Fruit fly (Drosophila melanogaster) whole organism, embryonic: ENCODE results near the gene wg.

Source experiments
- BtbVII ChIP-seq: fragments of 200-800 bp; sonication (Bioruptor generic); optimal IDR thresholded peaks from 3 replicates; lab custom pipeline; 2017; ENCODE audit warnings: missing biosample characterization, mild to moderate bottlenecking, missing genetic modification characterization
- CG10209 ChIP-seq: fragments of 200-800 bp; sonication (Bioruptor generic); optimal IDR thresholded peaks from 3 replicates; lab custom pipeline; 2017; ENCODE audit warnings: missing biosample characterization, mild to moderate bottlenecking, missing genetic modification characterization, missing genetic modification reagents
- CG10565 ChIP-seq: fragments of 200-800 bp; sonication (Bioruptor generic); optimal IDR thresholded peaks from 3 replicates; lab custom pipeline; 2016; ENCODE audit warnings: missing biosample characterization, mild to moderate bottlenecking, missing genetic modification characterization
- CG11723 ChIP-seq: fragments of 200-800 bp; sonication (Bioruptor generic); optimal IDR thresholded peaks from 2 replicates; lab custom pipeline; 2017; ENCODE audit warnings: missing biosample characterization, mild to moderate bottlenecking, missing genetic modification characterization
- CG13624 ChIP-seq: fragments of 200-800 bp; sonication (Bioruptor generic); optimal IDR thresholded peaks from 2 replicates; lab custom pipeline; 2016; ENCODE audit warnings: missing biosample characterization, missing genetic modification characterization
- CG18262 ChIP-seq: fragments of 200-800 bp; optimal IDR thresholded peaks from 3 replicates; lab custom pipeline; 2019; ENCODE audit warnings: missing biosample characterization, mild to moderate bottlenecking, missing genetic modification characterization, moderate library complexity
- CG2116 ChIP-seq: fragments of 200-800 bp; sonication (Bioruptor generic); optimal IDR thresholded peaks from 3 replicates; lab custom pipeline; 2018; ENCODE audit warnings: missing biosample characterization, mild to moderate bottlenecking, missing genetic modification characterization
- CG2875 ChIP-seq: fragments of 200-800 bp; sonication (Bioruptor generic); optimal IDR thresholded peaks from 2 replicates; lab custom pipeline; 2017; ENCODE audit warnings: missing biosample characterization, mild to moderate bottlenecking, missing genetic modification characterization, missing genetic modification reagents
- CG31224 ChIP-seq: fragments of 200-800 bp; sonication (Bioruptor generic); IDR thresholded peaks from 2 replicates; pipeline ENCODE4 v1.3.6; 2022; ENCODE audit warnings: missing biosample characterization, missing genetic modification characterization
- CG32532 ChIP-seq: fragments of 200-800 bp; sonication (Bioruptor generic); IDR thresholded peaks from 2 replicates; pipeline ENCODE4 v1.3.6; 2022; ENCODE audit warnings: missing biosample characterization, missing genetic modification characterization
- CG33557 ChIP-seq: fragments of 200-800 bp; sonication (Bioruptor generic); optimal IDR thresholded peaks from 2 replicates; lab custom pipeline; 2019; ENCODE audit warnings: missing biosample characterization, mild to moderate bottlenecking, missing genetic modification characterization, moderate library complexity
- CG4282 ChIP-seq: fragments of 200-800 bp; sonication (Bioruptor generic); optimal IDR thresholded peaks from 2 replicates; lab custom pipeline; 2016; ENCODE audit warnings: missing biosample characterization, missing genetic modification characterization
- CG8290 ChIP-seq, 3 experiments: fragments of 200-800 bp; sonication (Bioruptor generic); optimal IDR thresholded peaks; 2 replicates each; lab custom pipeline; 2016 to 2019; ENCODE audit warnings: missing biosample characterization in 3 of 3, missing genetic modification characterization in 3 of 3, mild to moderate bottlenecking in 2 of 3, moderate library complexity in 1 of 3
- CoRest ChIP-seq: fragments of 200-800 bp; sonication (Bioruptor generic); optimal IDR thresholded peaks from 3 replicates; lab custom pipeline; 2018; ENCODE audit warnings: missing biosample characterization, mild to moderate bottlenecking, missing genetic modification characterization, moderate library complexity
- CrebB ChIP-seq: fragments of 200-800 bp; sonication (Bioruptor generic); optimal IDR thresholded peaks from 3 replicates; lab custom pipeline; 2018; ENCODE audit warnings: missing biosample characterization, mild to moderate bottlenecking, missing genetic modification characterization
- Dbx ChIP-seq: fragments of 200-800 bp; sonication (Bioruptor generic); IDR thresholded peaks from 3 replicates; pipeline ENCODE4 v1.3.6; 2022; ENCODE audit warnings: missing biosample characterization, missing genetic modification characterization
- Deaf1 ChIP-seq: fragments of 200-800 bp; optimal IDR thresholded peaks from 3 replicates; lab custom pipeline; 2019; ENCODE audit warnings: missing biosample characterization, mild to moderate bottlenecking, missing genetic modification characterization, moderate library complexity
- Doc3 ChIP-seq: fragments of 200-800 bp; sonication (Bioruptor generic); IDR thresholded peaks from 3 replicates; pipeline ENCODE4 v1.3.6; 2022; ENCODE audit warnings: missing biosample characterization, missing genetic modification characterization; ENCODE audit not compliant: partially characterized antibody
- Gug ChIP-seq: fragments of 200-800 bp; sonication (Bioruptor generic); IDR thresholded peaks from 4 replicates; pipeline ENCODE4 v1.3.6; 2022; ENCODE audit warnings: missing biosample characterization, missing genetic modification characterization
- Lhr ChIP-seq: fragments of 200-800 bp; sonication (Bioruptor generic); optimal IDR thresholded peaks from 3 replicates; lab custom pipeline; 2017; ENCODE audit warnings: mild to moderate bottlenecking, missing biosample characterization, missing genetic modification reagents, missing genetic modification characterization
- Lim3 ChIP-seq: fragments of 200-800 bp; sonication (Bioruptor generic); IDR thresholded peaks from 2 replicates; pipeline ENCODE4 v1.3.6; 2022; ENCODE audit warnings: missing biosample characterization, missing genetic modification characterization
- Max ChIP-seq: fragments of 200-800 bp; sonication (Bioruptor generic); optimal IDR thresholded peaks from 2 replicates; lab custom pipeline; 2016; ENCODE audit warnings: missing biosample characterization, mild to moderate bottlenecking, missing genetic modification characterization
- Meics ChIP-seq: fragments of 200-800 bp; sonication (Bioruptor generic); optimal IDR thresholded peaks from 2 replicates; lab custom pipeline; 2017; ENCODE audit warnings: missing biosample characterization, mild to moderate bottlenecking, missing genetic modification characterization
- Myb ChIP-seq: fragments of 200-800 bp; sonication (Bioruptor generic); optimal IDR thresholded peaks from 2 replicates; lab custom pipeline; 2016; ENCODE audit warnings: missing biosample characterization, missing genetic modification characterization
- Nf-YA ChIP-seq: fragments of 200-800 bp; sonication (Bioruptor generic); IDR thresholded peaks from 2 replicates; pipeline ENCODE4 v1.3.6; 2022; ENCODE audit warnings: missing biosample characterization, missing genetic modification characterization
- Optix ChIP-seq: fragments of 200-800 bp; sonication (Bioruptor generic); IDR thresholded peaks from 3 replicates; pipeline ENCODE4 v1.3.6; 2022; ENCODE audit warnings: missing biosample characterization, missing genetic modification characterization
- Pdp1 ChIP-seq, 2 experiments: fragments of 200-800 bp; sonication (Bioruptor generic); optimal IDR thresholded peaks; 3 replicates each; lab custom pipeline; 2016; ENCODE audit warnings: missing biosample characterization in 2 of 2, missing genetic modification characterization in 2 of 2, mild to moderate bottlenecking in 1 of 2, moderate library complexity in 1 of 2
- ap ChIP-seq: fragments of 200-800 bp; sonication (Bioruptor generic); IDR thresholded peaks from 2 replicates; pipeline ENCODE4 v1.3.6; 2022; ENCODE audit warnings: missing biosample characterization, missing genetic modification characterization
- br ChIP-seq: fragments of >200 bp; optimal IDR thresholded peaks from 2 replicates; lab custom pipeline; 2017
- chif ChIP-seq, 2 experiments: fragments of 200-800 bp; sonication (Bioruptor generic); optimal IDR thresholded peaks; 3 replicates each; lab custom pipeline; 2016; ENCODE audit warnings: missing biosample characterization in 2 of 2, missing genetic modification characterization in 2 of 2
- chm ChIP-seq: fragments of 200-800 bp; sonication (Bioruptor generic); IDR thresholded peaks from 2 replicates; pipeline ENCODE4 v1.3.6; 2022; ENCODE audit warnings: missing biosample characterization, missing genetic modification characterization
- dati ChIP-seq: fragments of 200-800 bp; sonication (Bioruptor generic); IDR thresholded peaks from 2 replicates; pipeline ENCODE4 v1.3.6; 2022; ENCODE audit warnings: missing biosample characterization, missing genetic modification characterization
- dm ChIP-seq: fragments of 200-800 bp; sonication (Bioruptor generic); optimal IDR thresholded peaks from 3 replicates; lab custom pipeline; 2016; ENCODE audit warnings: missing biosample characterization, missing genetic modification characterization
- ewg ChIP-seq: fragments of 200-800 bp; sonication (Bioruptor generic); optimal IDR thresholded peaks from 3 replicates; lab custom pipeline; 2017; ENCODE audit warnings: mild to moderate bottlenecking, missing biosample characterization, missing genetic modification reagents, missing genetic modification characterization
- fd102C ChIP-seq: fragments of 200-800 bp; sonication (Bioruptor generic); optimal IDR thresholded peaks from 2 replicates; lab custom pipeline; 2018; ENCODE audit warnings: missing biosample characterization, mild to moderate bottlenecking, missing genetic modification characterization, moderate library complexity
- fd3F ChIP-seq: fragments of 200-800 bp; sonication (Bioruptor generic); optimal IDR thresholded peaks from 2 replicates; lab custom pipeline; 2018; ENCODE audit warnings: missing biosample characterization, mild to moderate bottlenecking, missing genetic modification characterization, moderate library complexity
- hb ChIP-seq: fragments of 200-800 bp; sonication (Bioruptor generic); IDR thresholded peaks from 3 replicates; pipeline ENCODE4 v1.3.6; 2022; ENCODE audit warnings: missing biosample characterization, missing genetic modification characterization; ENCODE audit not compliant: partially characterized antibody
- lmd ChIP-seq: fragments of 200-800 bp; sonication (Bioruptor generic); IDR thresholded peaks from 2 replicates; pipeline ENCODE4 v1.3.6; 2022; ENCODE audit warnings: missing biosample characterization, missing genetic modification characterization
- pfk ChIP-seq: fragments of 200-800 bp; sonication (Bioruptor generic); optimal IDR thresholded peaks from 2 replicates; lab custom pipeline; 2018; ENCODE audit warnings: missing biosample characterization, mild to moderate bottlenecking, missing genetic modification characterization, moderate library complexity
- sens ChIP-seq: fragments of 200-800 bp; sonication (Bioruptor generic); peaks from one replicate; lab custom pipeline; 2016; ENCODE audit warnings: missing biosample characterization, missing genetic modification characterization
- tgo ChIP-seq: fragments of 200-800 bp; sonication (Bioruptor generic); IDR thresholded peaks from 3 replicates; pipeline ENCODE4 v1.3.6; 2022; ENCODE audit warnings: missing biosample characterization, missing genetic modification characterization
- trem ChIP-seq: fragments of 200-800 bp; optimal IDR thresholded peaks from 3 replicates; lab custom pipeline; 2019; ENCODE audit warnings: missing biosample characterization, mild to moderate bottlenecking, missing genetic modification characterization, moderate library complexity
- tup ChIP-seq: fragments of 200-800 bp; sonication (Bioruptor generic); optimal IDR thresholded peaks from 2 replicates; lab custom pipeline; 2016; ENCODE audit warnings: missing biosample characterization, mild to moderate bottlenecking, missing genetic modification characterization, moderate library complexity
- unc-4 ChIP-seq: fragments of 200-800 bp; sonication (Bioruptor generic); IDR thresholded peaks from 2 replicates; pipeline ENCODE4 v1.3.6; 2022; ENCODE audit warnings: missing biosample characterization, missing genetic modification characterization; ENCODE audit not compliant: partially characterized antibody
- wdn ChIP-seq: fragments of 200-800 bp; sonication (Bioruptor generic); IDR thresholded peaks from 2 replicates; pipeline ENCODE4 v1.3.6; 2022; ENCODE audit warnings: missing biosample characterization, missing genetic modification characterization

wg gene

DNA sequence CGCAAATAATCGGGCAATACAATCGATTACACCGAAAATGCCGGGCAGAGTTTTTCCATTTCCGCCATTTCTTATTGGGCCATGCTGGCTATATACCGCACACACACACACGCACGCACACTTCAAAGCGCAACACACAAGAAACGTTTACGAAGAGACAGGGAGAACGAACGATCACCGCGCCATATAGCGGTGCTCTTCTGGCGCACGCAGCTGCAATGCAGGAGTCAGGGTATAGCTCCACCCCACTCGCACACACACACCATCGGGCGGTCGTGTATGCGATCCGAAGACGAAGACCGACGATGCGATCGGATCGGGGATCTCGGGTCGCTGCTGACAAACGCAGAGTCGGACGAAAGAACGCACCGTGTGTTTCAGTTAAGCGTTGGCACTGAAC is at the start of gene wg (continued):
- TF ChIP-seq ewg (GFP tag; lab: Kevin White, UChicago): no peak
- TF ChIP-seq CG8290 (GFP tag; optimal IDR thresholded peaks at IDR 0.05; lab: Kevin White, UChicago): peak; percentile 56
- peak in 1 of 2 experiments; percentile 43 for TF ChIP-seq CG8290 (tag; optimal IDR thresholded peaks at IDR 0.05; lab: Kevin White, UChicago)
- peak; percentile 94 for TF ChIP-seq Nf-YA (GFP tag; lab: Robert Waterston, UW)
- TF ChIP-seq fd102C (GFP tag; lab: Kevin White, UChicago): no peak
- TF ChIP-seq lmd (GFP tag; lab: Robert Waterston, UW): no peak
- no peak for TF ChIP-seq Lhr (GFP tag; lab: Kevin White, UChicago)
- TF ChIP-seq CG18262 (tag; lab: Kevin White, UChicago): peak; percentile 8
- TF ChIP-seq Pdp1 (GFP tag; optimal IDR thresholded peaks at IDR 0.05; lab: Kevin White, UChicago): peak in 1 of 2 experiments; percentile 30
- no peak for TF ChIP-seq fd3F (GFP tag; lab: Kevin White, UChicago)
- TF ChIP-seq Dbx (GFP tag; lab: Robert Waterston, UW): peak; percentile 50; the same call in 1 of the 3 replicates
- TF ChIP-seq Optix: no peak
- no peak for TF ChIP-seq Meics (GFP tag; lab: Kevin White, UChicago)
- peak; percentile 29 for TF ChIP-seq trem (tag; lab: Kevin White, UChicago)
- peak; percentile 36 for TF ChIP-seq CG13624 (GFP tag; lab: Kevin White, UChicago)
- peak; percentile 4 for TF ChIP-seq dm (GFP tag; lab: Kevin White, UChicago)
- peak; percentile 14 for TF ChIP-seq Max (GFP tag; lab: Kevin White, UChicago)
- TF ChIP-seq CG10209: no peak
- peak; percentile 14 for TF ChIP-seq CG2116
- TF ChIP-seq chm (GFP tag; lab: Robert Waterston, UW): peak; percentile 7; the same call in 1 of the 2 replicates
- TF ChIP-seq Doc3: no peak
- TF ChIP-seq CG31224: no peak
- TF ChIP-seq ap (GFP tag; lab: Robert Waterston, UW): no peak
- TF ChIP-seq dati (GFP tag; lab: Robert Waterston, UW): no peak
- peak; percentile 31 for TF ChIP-seq pfk
- TF ChIP-seq CG4282: peak; percentile 36
- TF ChIP-seq tgo (GFP tag; lab: Robert Waterston, UW): no peak
- TF ChIP-seq CG32532: no peak
- TF ChIP-seq BtbVII (GFP tag; lab: Kevin White, UChicago): no peak
- TF ChIP-seq wdn (GFP tag; lab: Robert Waterston, UW): no peak
- TF ChIP-seq CG2875 (GFP tag; lab: Kevin White, UChicago): no peak
- TF ChIP-seq Gug (GFP tag; lab: Robert Waterston, UW): no peak
- no peak for TF ChIP-seq CG11723 (GFP tag; lab: Kevin White, UChicago)
- no peak for TF ChIP-seq br (lab: Kevin White, UChicago)
- TF ChIP-seq hb (GFP tag; lab: Robert Waterston, UW): no peak
- TF ChIP-seq sens (GFP tag; lab: Kevin White, UChicago): peak; percentile 49
- TF ChIP-seq CG33557 (GFP tag; lab: Kevin White, UChicago): peak; percentile 31
- peak; percentile 100 for TF ChIP-seq Deaf1
- TF ChIP-seq Myb (GFP tag; lab: Kevin White, UChicago): no peak
- no peak for TF ChIP-seq tup
- TF ChIP-seq chif (GFP tag; optimal IDR thresholded peaks at IDR 0.05; lab: Kevin White, UChicago): peak in 1 of 2 experiments; percentile 47

DNA sequence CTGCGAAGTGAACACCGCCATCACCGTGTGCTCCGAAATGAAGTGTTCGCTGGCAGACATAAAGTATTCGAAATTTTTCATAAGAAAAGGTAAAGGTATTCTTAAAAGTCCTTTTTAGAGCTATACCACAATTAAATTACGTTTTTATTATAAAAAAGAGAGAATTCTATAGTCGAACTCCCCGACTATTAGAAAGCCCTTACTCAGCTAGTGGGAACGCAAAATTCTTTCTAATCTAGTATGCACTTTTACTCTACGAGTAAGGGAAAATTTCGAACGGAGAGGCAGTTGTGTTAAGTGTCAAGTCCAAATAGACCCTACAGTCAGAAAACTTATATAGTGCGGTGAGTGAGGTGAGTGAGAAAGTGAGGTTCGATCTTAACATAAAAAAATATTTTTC is 49.7 kb upstream of the wg start, which contains the start of gene CG31909:
Gene CG31909 (plus strand): TSS at position 301 of the 400 bp plus-strand sequence.
- TF ChIP-seq CG10565 (GFP tag; lab: Kevin White, UChicago): no peak
- TF ChIP-seq Nf-YA (GFP tag; lab: Robert Waterston, UW): no peak
- no peak for TF ChIP-seq Lim3 (GFP tag; lab: Robert Waterston, UW)
- TF ChIP-seq CrebB: no peak
- TF ChIP-seq unc-4 (GFP tag; lab: Robert Waterston, UW): no peak
- no peak for TF ChIP-seq CoRest (tag; lab: Kevin White, UChicago)
